Fruit fly (Drosophila melanogaster) whole organism, larva: ENCODE results near the gene dnc.

Experiments
- noc ChIP-seq: fragments of 200-800 bp; sonication (Bioruptor generic); optimal IDR thresholded peaks from 3 replicates; lab custom pipeline; 2019; ENCODE audit warnings: missing biosample characterization, mild to moderate bottlenecking, missing genetic modification characterization, moderate library complexity

dnc gene

DNA sequence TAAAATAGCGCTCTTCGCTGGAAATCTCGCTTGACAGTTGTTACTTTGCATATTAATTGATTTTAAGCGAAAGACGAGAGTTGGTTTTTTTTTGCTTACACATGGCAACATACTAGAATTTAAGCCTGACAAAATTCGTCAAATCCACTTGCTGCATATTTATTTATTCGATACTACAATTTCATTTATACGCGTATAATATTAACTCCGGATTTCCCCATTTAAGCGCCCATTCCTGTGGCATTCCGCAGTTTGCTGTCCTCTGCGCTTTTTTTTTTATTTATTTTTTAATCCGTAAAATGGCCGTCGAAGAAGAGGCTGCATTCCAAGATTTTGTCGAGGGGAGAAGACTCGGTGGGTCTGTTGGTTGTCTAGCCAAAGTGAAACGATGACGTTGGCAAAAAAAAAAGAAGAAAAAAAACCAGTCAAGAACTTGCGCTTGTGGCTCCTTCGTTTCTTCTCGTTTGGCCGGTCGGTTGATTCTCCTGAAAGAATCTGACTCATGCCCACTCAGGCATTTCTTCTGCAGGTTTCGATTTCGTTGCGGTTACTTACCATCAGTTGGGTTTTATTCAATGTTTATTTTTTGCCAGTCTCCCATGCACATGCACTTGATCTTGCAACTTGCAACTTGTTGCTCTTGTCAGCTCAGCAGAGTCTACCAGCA is 206.5 kb downstream of the dnc start:
- TF ChIP-seq noc (tag; lab: Kevin White, UChicago), result no peak

DNA sequence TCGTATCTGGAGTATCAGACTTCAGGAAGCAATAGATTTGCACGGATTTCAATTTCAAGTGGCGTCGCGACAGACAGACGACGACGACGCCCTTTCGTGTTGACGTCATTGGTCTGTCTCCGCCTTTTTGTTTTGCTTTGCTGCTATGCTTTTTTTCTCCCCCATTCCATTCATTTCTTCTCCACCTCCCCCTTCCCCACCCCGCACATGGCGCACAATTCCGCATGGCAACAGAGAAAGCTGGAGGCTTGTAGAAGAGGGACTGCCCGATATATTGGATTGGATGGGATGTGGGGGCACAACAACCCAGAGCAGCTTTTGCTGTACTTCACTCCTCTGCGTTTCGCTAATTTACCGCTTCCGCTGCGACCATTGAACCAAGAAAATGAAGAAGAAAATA is 207.6 kb downstream of the dnc start:
- no peak for TF ChIP-seq noc (tag; lab: Kevin White, UChicago)

DNA sequence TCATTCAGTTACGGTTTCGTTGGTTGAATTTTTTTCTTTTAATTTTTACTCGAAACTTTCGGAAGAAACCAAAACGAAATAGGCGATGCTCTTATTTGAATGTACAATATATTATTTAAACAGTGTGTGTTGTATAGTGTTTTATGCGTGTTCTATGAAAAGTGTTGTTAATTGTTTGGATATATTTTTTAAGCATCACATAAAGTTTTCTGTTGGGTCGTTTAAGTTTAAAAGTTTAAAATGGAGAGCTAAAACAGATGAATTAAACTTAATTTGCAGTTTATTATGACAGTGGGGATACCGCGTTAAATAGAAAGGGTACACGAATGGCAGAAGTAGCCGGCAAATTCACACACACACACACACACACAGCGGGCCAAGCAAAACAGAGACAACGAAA is 213.6 kb downstream of the dnc start:
- peak; percentile 76 for TF ChIP-seq noc (tag; lab: Kevin White, UChicago)
